Fruit fly (Drosophila melanogaster): ENCODE data around the gene CG7653.

dm6 chr2L:15893711-15894110 is 13.8 kb upstream of the CG7653 start, which contains the start of gene Tep1:
- TF ChIP-seq usp (GFP tag; optimal IDR thresholded peaks at IDR 0.05) (no peak), sage (GFP tag; optimal IDR thresholded peaks at IDR 0.05) (no peak), Hnf4 (GFP tag; optimal IDR thresholded peaks at IDR 0.05) (no peak), Dif (GFP tag; optimal IDR thresholded peaks at IDR 0.05; ENCODE audit: partially characterized antibody) (no peak), sv (GFP tag; optimal IDR thresholded peaks at IDR 0.05) (no peak), rgr (GFP tag; optimal IDR thresholded peaks at IDR 0.05) (no peak), CrebA (GFP tag; optimal IDR thresholded peaks at IDR 0.05; ENCODE audit: borderline replicate concordance) (no peak), lola (GFP tag; optimal IDR thresholded peaks at IDR 0.05) (no peak), br (GFP tag; optimal IDR thresholded peaks at IDR 0.05) (no peak)

Measured in whole organism, wandering third instar larva.